Worm (Caenorhabditis elegans) whole organism, young adult: ENCODE measurements around the gene C24H12.1.

Source experiments
- F22D6.2 ChIP-seq: sonication (generic microtip); optimal IDR thresholded peaks from 2 replicates; lab custom pipeline; 2016; ENCODE audit warnings: mild to moderate bottlenecking, missing genetic modification characterization, missing compliant biosample characterization
- F57A8.1 ChIP-seq: fragments of 200-800 bp; sonication (Bioruptor generic); optimal IDR thresholded peaks from 2 replicates; lab custom pipeline; 2018; ENCODE audit warnings: mild to moderate bottlenecking, missing genetic modification characterization, moderate library complexity, missing compliant biosample characterization
- K12H6.12 ChIP-seq: fragments of 200-800 bp; sonication (Bioruptor generic); optimal IDR thresholded peaks from 2 replicates; lab custom pipeline; 2018; ENCODE audit warnings: mild to moderate bottlenecking, missing genetic modification characterization, missing compliant biosample characterization
- Y53F4B.3 ChIP-seq: fragments of 200-800 bp; sonication (Bioruptor generic); IDR thresholded peaks from 2 replicates; pipeline ENCODE4 v1.3.6; 2022; ENCODE audit warnings: missing genetic modification reagents, missing genetic modification characterization, missing compliant biosample characterization
- athp-1 ChIP-seq: sonication (generic microtip); optimal IDR thresholded peaks from 2 replicates; lab custom pipeline; 2017; ENCODE audit warnings: mild to moderate bottlenecking, missing genetic modification characterization, missing compliant biosample characterization
- cebp-1 ChIP-seq, 2 experiments: fragments of 200-800 bp in 1 of 2; sonication (Bioruptor generic) in 1 of 2; sonication (generic microtip) in 1 of 2; IDR thresholded peaks in 1 of 2; optimal IDR thresholded peaks in 1 of 2; 2 replicates each; pipeline versions ENCODE4 v1.3.6 to Lab custom; 2017 to 2022; ENCODE audit warnings: missing compliant biosample characterization in 2 of 2, missing genetic modification characterization in 2 of 2, mild to moderate bottlenecking in 1 of 2, missing genetic modification reagents in 1 of 2, moderate library complexity in 1 of 2
- chd-7 ChIP-seq: sonication (generic microtip); optimal IDR thresholded peaks from 2 replicates; lab custom pipeline; 2016; ENCODE audit warnings: mild to moderate bottlenecking, missing genetic modification characterization, moderate library complexity, missing compliant biosample characterization
- dpff-1 ChIP-seq: sonication (generic microtip); optimal IDR thresholded peaks from 2 replicates; lab custom pipeline; 2017; ENCODE audit warnings: mild to moderate bottlenecking, missing genetic modification characterization, missing compliant biosample characterization
- dpl-1 ChIP-seq: fragments of 150-350 bp; optimal IDR thresholded peaks from 2 replicates; lab custom pipeline; 2014; ENCODE audit warnings: missing biosample characterization, missing genetic modification reagents, missing genetic modification characterization
- efl-1 ChIP-seq: fragments of 150-350 bp; optimal IDR thresholded peaks from 2 replicates; lab custom pipeline; 2014; ENCODE audit warnings: missing biosample characterization, missing genetic modification reagents, missing genetic modification characterization
- ekl-4 ChIP-seq: fragments of 200-800 bp; sonication (Bioruptor generic); IDR thresholded peaks from 2 replicates; pipeline ENCODE4 v1.3.6; 2022; ENCODE audit warnings: missing genetic modification reagents, missing genetic modification characterization, missing compliant biosample characterization
- ets-4 ChIP-seq: fragments of 200-800 bp; sonication (Bioruptor generic); optimal IDR thresholded peaks from 2 replicates; lab custom pipeline; 2018; ENCODE audit warnings: mild to moderate bottlenecking, missing genetic modification characterization, missing compliant biosample characterization
- fkh-3 ChIP-seq: sonication (generic microtip); optimal IDR thresholded peaks from 2 replicates; lab custom pipeline; 2016; ENCODE audit warnings: mild to moderate bottlenecking, missing genetic modification characterization, missing compliant biosample characterization
- him-1 ChIP-seq: sonication (generic microtip); optimal IDR thresholded peaks from 2 replicates; lab custom pipeline; 2016; ENCODE audit warnings: missing genotype, missing genetic modification reagents, missing genetic modification characterization, missing compliant biosample characterization
- hrde-1 ChIP-seq: sonication (generic microtip); optimal IDR thresholded peaks from 2 replicates; lab custom pipeline; 2016; ENCODE audit warnings: missing genetic modification characterization, mild to moderate bottlenecking, missing compliant biosample characterization, moderate library complexity, missing genotype, missing genetic modification reagents, borderline replicate concordance
- hsf-1 ChIP-seq: fragments of 200-800 bp; sonication (Bioruptor generic); IDR thresholded peaks from 2 replicates; pipeline ENCODE4 v1.3.6; 2022; ENCODE audit warnings: missing genetic modification reagents, missing genetic modification characterization, missing compliant biosample characterization
- let-526 ChIP-seq: fragments of 200-800 bp; sonication (Bioruptor generic); IDR thresholded peaks from 2 replicates; pipeline ENCODE4 v1.3.6; 2022; ENCODE audit warnings: missing genetic modification reagents, missing genetic modification characterization, missing compliant biosample characterization
- lin-40 ChIP-seq: sonication (generic microtip); optimal IDR thresholded peaks from 2 replicates; lab custom pipeline; 2016; ENCODE audit warnings: missing genetic modification characterization, mild to moderate bottlenecking, missing compliant biosample characterization, missing genotype, missing genetic modification reagents
- lsl-1 ChIP-seq: fragments of 200-800 bp; sonication (Bioruptor generic); optimal IDR thresholded peaks from 2 replicates; lab custom pipeline; 2018; ENCODE audit warnings: mild to moderate bottlenecking, missing genetic modification characterization, moderate library complexity, missing compliant biosample characterization
- lsy-27 ChIP-seq: sonication (generic microtip); optimal IDR thresholded peaks from 2 replicates; lab custom pipeline; 2017; ENCODE audit warnings: missing genetic modification characterization, mild to moderate bottlenecking, missing compliant biosample characterization, antibody characterized with exemption, missing genotype, borderline replicate concordance; ENCODE audit not compliant: insufficient read depth
- madf-6 ChIP-seq: fragments of 200-800 bp; sonication (Bioruptor generic); IDR thresholded peaks from 2 replicates; pipeline ENCODE4 v1.3.6; 2022; ENCODE audit warnings: missing genetic modification reagents, missing genetic modification characterization, missing compliant biosample characterization
- madf-8 ChIP-seq: fragments of 200-800 bp; sonication (Bioruptor generic); conservative IDR thresholded peaks from 2 replicates; pipeline ENCODE4 v1.3.6; 2022; ENCODE audit warnings: missing genetic modification reagents, missing genetic modification characterization, missing compliant biosample characterization
- pha-4 ChIP-seq: fragments of 150-350 bp; sonication (generic microtip); optimal IDR thresholded peaks from 2 replicates; lab custom pipeline; 2014; ENCODE audit warnings: missing biosample characterization, missing genetic modification reagents, missing genetic modification characterization
- snpc-3.4 ChIP-seq: sonication (generic microtip); optimal IDR thresholded peaks from 2 replicates; lab custom pipeline; 2017; ENCODE audit warnings: missing genetic modification characterization, mild to moderate bottlenecking, missing compliant biosample characterization, antibody characterized with exemption, moderate library complexity, missing genotype, missing genetic modification reagents
- somi-1 ChIP-seq: fragments of 200-800 bp; sonication (Bioruptor generic); optimal IDR thresholded peaks from 2 replicates; lab custom pipeline; 2018; ENCODE audit warnings: mild to moderate bottlenecking, missing genetic modification characterization, missing compliant biosample characterization
- tlf-1 ChIP-seq: fragments of 200-800 bp; sonication (Bioruptor generic); optimal IDR thresholded peaks from 2 replicates; lab custom pipeline; 2018; ENCODE audit warnings: mild to moderate bottlenecking, missing genetic modification characterization, missing compliant biosample characterization
- unc-62 ChIP-seq: fragments of 150-350 bp; optimal IDR thresholded peaks from 2 replicates; lab custom pipeline; 2014; ENCODE audit warnings: missing biosample characterization, missing genetic modification reagents, missing genetic modification characterization
- xnd-1 ChIP-seq: sonication (generic microtip); optimal IDR thresholded peaks from 2 replicates; lab custom pipeline; 2016; ENCODE audit warnings: missing genotype, missing genetic modification reagents, missing genetic modification characterization, missing compliant biosample characterization
- ztf-18 ChIP-seq: sonication (generic microtip); optimal IDR thresholded peaks from 2 replicates; lab custom pipeline; 2016; ENCODE audit warnings: missing genotype, mild to moderate bottlenecking, missing genetic modification characterization, missing compliant biosample characterization
- ztf-22 ChIP-seq: fragments of 200-800 bp; sonication (Bioruptor generic); optimal IDR thresholded peaks from 2 replicates; lab custom pipeline; 2018; ENCODE audit warnings: mild to moderate bottlenecking, missing genetic modification characterization, moderate library complexity, missing compliant biosample characterization
- ztf-25 ChIP-seq: fragments of 200-800 bp; sonication (Bioruptor generic); IDR thresholded peaks from 2 replicates; pipeline ENCODE4 v1.3.6; 2022; ENCODE audit warnings: missing genetic modification reagents, missing genetic modification characterization, missing compliant biosample characterization

The C24H12.1 gene

DNA sequence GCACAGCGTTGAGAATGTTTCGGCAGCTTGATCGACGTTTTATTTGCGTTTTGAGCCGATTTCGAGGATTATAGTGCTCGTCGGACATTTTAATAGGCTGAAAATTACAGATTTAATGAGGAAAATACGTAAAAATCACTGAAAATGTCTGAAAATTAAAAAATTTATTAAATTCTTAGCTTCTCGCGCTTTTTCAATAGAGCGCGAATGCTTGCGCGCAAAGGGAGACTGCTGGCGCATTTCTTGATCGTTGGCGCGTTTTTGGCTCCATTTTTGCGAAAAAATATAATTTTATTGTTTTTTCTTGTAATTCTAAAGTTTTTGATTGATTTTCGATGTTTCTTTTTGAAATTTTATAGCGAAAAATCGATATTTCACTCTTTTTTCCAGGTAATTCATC lies 30.4 kb upstream of the C24H12.1 start, which contains the start of the genes dnsn-1 and C24H12.4 (continued):
- TF ChIP-seq dpl-1 (GFP tag; lab: Kevin White, UChicago) (peak; percentile 70), pha-4 (tag; lab: Kevin White, UChicago) (peak; percentile 87), hrde-1 (tag; lab: Kevin White, UChicago) (no peak)
- TF ChIP-seq, all 124 proteins: peak for 54

DNA sequence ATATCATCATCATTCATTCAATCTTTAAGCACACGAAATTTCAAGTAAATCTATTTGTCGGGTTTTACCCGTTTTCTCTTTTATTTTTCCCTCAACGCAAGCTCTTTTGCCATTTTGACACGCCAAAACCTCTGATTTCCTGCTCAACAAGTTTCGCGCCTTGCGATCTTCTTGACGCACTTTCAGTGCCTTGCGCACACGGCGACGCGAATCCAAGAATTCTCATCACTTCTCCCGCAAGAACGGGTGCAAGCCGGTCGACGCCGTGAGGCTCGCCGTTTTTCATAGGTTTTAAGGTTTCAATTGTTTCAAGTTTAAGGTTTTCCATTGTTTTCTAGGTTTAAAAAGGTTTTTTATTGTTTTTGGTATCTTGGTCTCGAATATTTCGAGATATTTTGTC lies 24.4 kb upstream of the C24H12.1 start:
- peak; percentile 87 for TF ChIP-seq ztf-18 (tag; lab: Kevin White, UChicago)
- TF ChIP-seq madf-6 (GFP tag; lab: Robert Waterston, UW) = 0 out of 2 replicates have a peak, but pooled peaks have one; percentile 47
- peak; percentile 56 for TF ChIP-seq him-1 (tag; lab: Kevin White, UChicago)

DNA sequence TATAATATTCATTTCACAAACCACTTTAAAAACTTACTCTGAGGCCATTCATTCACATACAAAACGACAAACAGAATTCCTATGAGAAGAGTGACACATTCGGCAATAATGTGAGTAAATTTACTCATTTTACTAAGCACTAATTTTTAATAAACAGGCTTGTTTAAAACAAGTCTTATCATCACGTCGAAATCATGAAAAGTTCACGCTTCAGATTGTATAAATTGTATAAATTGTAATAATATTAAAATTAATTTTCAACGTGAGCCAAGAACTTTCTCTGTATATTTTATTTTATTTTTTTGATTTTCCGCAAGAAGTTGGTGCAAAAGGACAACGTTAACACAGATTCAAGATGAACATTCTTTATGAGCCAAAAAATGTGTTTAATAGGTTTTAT lies 22.4 kb upstream of the C24H12.1 start, which contains the start of gene C24H12.6:
TSS of gene C24H12.6 (minus strand) at position 101 of the 400 bp plus-strand sequence.
- TF ChIP-seq ekl-4 (no peak), somi-1 (GFP tag; lab: Kevin White, UChicago) (no peak), dpff-1 (tag; lab: Kevin White, UChicago) (no peak), hsf-1 (GFP tag; lab: Robert Waterston, UW) (no peak), tlf-1 (GFP tag; lab: Kevin White, UChicago) (no peak), ztf-22 (GFP tag; lab: Kevin White, UChicago) (no peak), K12H6.12 (tag; lab: Kevin White, UChicago) (no peak), F57A8.1 (GFP tag; lab: Kevin White, UChicago) (no peak), ztf-25 (GFP tag; lab: Robert Waterston, UW) (no peak), unc-62 (no peak), lin-40 (tag; lab: Kevin White, UChicago) (no peak), let-526 (GFP tag; lab: Robert Waterston, UW) (no peak), F22D6.2 (no peak), chd-7 (no peak)

DNA sequence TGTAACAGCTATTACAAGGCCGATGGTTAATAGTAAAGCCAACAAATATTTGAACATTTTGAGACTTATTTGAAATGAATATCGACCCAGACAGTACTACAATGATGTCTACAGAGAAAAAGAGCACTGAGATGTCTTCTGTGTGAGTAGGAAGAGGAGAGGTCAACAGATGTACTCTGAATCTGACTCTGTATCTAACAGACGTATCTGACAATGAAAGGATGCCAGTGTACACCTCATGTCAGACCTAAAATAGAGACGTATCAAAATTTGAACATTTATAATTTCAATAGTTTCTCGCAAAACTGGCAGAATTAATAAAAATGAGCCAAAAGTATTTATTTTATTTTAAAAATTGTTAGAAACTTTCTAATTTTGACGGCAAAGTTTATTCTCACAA lies 18.1 kb upstream of the C24H12.1 start, which contains the start of gene C24H12.8:
TSS of gene C24H12.8 (minus strand) at position 101 of the 400 bp plus-strand sequence.
- TF ChIP-seq Y53F4B.3 = no peak
- no peak for TF ChIP-seq fkh-3 (tag; lab: Kevin White, UChicago)
- TF ChIP-seq snpc-3.4 = no peak
- TF ChIP-seq F22D6.2 = no peak
- no peak for TF ChIP-seq ets-4 (GFP tag; lab: Kevin White, UChicago)
- TF ChIP-seq athp-1 (tag; lab: Kevin White, UChicago) = no peak
- TF ChIP-seq lsy-27 (tag; lab: Kevin White, UChicago) = no peak
- TF ChIP-seq lsl-1 (GFP tag; lab: Kevin White, UChicago) = no peak

DNA sequence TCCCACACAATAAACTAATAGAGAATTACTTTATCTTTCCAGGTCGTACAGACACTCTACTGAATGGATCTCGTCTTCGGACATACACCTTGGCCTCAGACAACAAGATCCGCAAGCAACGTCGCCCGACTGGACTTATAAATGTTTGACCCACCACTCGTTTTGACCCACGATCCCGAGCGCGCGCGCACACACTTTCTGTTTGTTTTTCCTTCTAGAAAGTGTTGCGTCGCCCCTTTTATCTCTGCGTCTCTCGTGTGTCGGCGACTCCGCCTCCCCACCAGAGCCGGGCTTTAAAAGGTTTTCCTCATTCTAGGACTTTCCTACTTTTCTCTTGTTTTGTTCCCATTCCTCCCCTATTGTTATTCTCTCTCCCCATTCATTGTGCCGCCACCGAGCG lies 3.9 kb upstream of the C24H12.1 start:
- TF ChIP-seq efl-1 (GFP tag; lab: Kevin White, UChicago) (peak; percentile 8), madf-8 (GFP tag; lab: Robert Waterston, UW) (peak; percentile 57; the same call in 1 of the 2 replicates), hsf-1 (GFP tag; lab: Robert Waterston, UW) (peak; percentile 87), xnd-1 (peak; percentile 58), cebp-1 (GFP tag; IDR thresholded peaks at IDR 0.05; lab: Robert Waterston, UW) (no peak), cebp-1 (tag; optimal IDR thresholded peaks at IDR 0.05; lab: Kevin White, UChicago) (no peak)
